Fruit fly (Drosophila melanogaster): ENCODE results near the gene CG34278.
A peak's percentile ranks its signal among the peaks of the same experiment; 100 is the strongest.

Gene CG34278

dm6 chr3R:17138699-17139098 lies 18.4 kb downstream of the CG34278 start, which contains the start of gene CG5265:
CG5265 (plus strand) TSS chr3R:17138999.
- TF ChIP-seq Pif1B (GFP tag; optimal IDR thresholded peaks at IDR 0.05) (no peak), CG17806 (tag; optimal IDR thresholded peaks at IDR 0.05) (no peak), Snoo (tag; optimal IDR thresholded peaks at IDR 0.05) (no peak), CG9948 (tag; optimal IDR thresholded peaks at IDR 0.05) (no peak), D1 (tag; optimal IDR thresholded peaks at IDR 0.05) (no peak), CG13204 (GFP tag; optimal IDR thresholded peaks at IDR 0.05) (no peak), CG14655 (GFP tag; optimal IDR thresholded peaks at IDR 0.05) (no peak), EcR (GFP tag; optimal IDR thresholded peaks at IDR 0.05) (no peak), rn (GFP tag; IDR thresholded peaks at IDR 0.05) (no peak), CG10348 (GFP tag; IDR thresholded peaks at IDR 0.05) (no peak), CG34367 (tag; optimal IDR thresholded peaks at IDR 0.05) (no peak), CG12605 (GFP tag; IDR thresholded peaks at IDR 0.05) (no peak), fd96Ca (GFP tag; IDR thresholded peaks at IDR 0.05) (no peak), gl (tag; optimal IDR thresholded peaks at IDR 0.05) (no peak), Pif1A (GFP tag; optimal IDR thresholded peaks at IDR 0.05) (no peak), CG4496 (GFP tag; IDR thresholded peaks at IDR 0.05) (no peak), Ets98B (GFP tag; IDR thresholded peaks at IDR 0.05) (no peak), CG15710 (tag; optimal IDR thresholded peaks at IDR 0.05) (no peak), CG8159 (tag; optimal IDR thresholded peaks at IDR 0.05) (no peak)

- TF ChIP-seq CG9948 (tag; optimal IDR thresholded peaks at IDR 0.05) (no peak), CG13204 (GFP tag; optimal IDR thresholded peaks at IDR 0.05) (no peak), Snoo (tag; optimal IDR thresholded peaks at IDR 0.05) (no peak), fd96Ca (GFP tag; IDR thresholded peaks at IDR 0.05) (no peak), EcR (GFP tag; optimal IDR thresholded peaks at IDR 0.05) (no peak), gl (tag; optimal IDR thresholded peaks at IDR 0.05) (no peak), CG32121 (GFP tag; IDR thresholded peaks at IDR 0.05) (no peak), CG34367 (tag; optimal IDR thresholded peaks at IDR 0.05) (no peak), Ets98B (GFP tag; IDR thresholded peaks at IDR 0.05) (no peak), CG8159 (tag; optimal IDR thresholded peaks at IDR 0.05) (no peak), CG12605 (GFP tag; IDR thresholded peaks at IDR 0.05) (no peak), CG4496 (GFP tag; IDR thresholded peaks at IDR 0.05) (no peak), CG10348 (GFP tag; IDR thresholded peaks at IDR 0.05) (no peak), rn (GFP tag; IDR thresholded peaks at IDR 0.05) (no peak), CG14655 (GFP tag; optimal IDR thresholded peaks at IDR 0.05) (no peak), Pif1A (GFP tag; optimal IDR thresholded peaks at IDR 0.05) (no peak), CG17806 (tag; optimal IDR thresholded peaks at IDR 0.05) (no peak), CG15710 (tag; optimal IDR thresholded peaks at IDR 0.05) (no peak), D1 (tag; optimal IDR thresholded peaks at IDR 0.05) (no peak)
Observed at dm6 chr3R:17142304-17142703, 22.0 kb downstream of the CG34278 start, which contains the start of gene TwdlW. TwdlW (minus strand) TSS chr3R:17142404.

- TF ChIP-seq D1 (tag; optimal IDR thresholded peaks at IDR 0.05) (no peak), CG4496 (GFP tag; IDR thresholded peaks at IDR 0.05) (no peak), CG13204 (GFP tag; optimal IDR thresholded peaks at IDR 0.05) (no peak), Ets98B (GFP tag; IDR thresholded peaks at IDR 0.05) (no peak), CG15710 (tag; optimal IDR thresholded peaks at IDR 0.05) (no peak)
Observed at dm6 chr3R:17147647-17148244, 27.5 kb downstream of the CG34278 start.

- TF ChIP-seq gl (tag; optimal IDR thresholded peaks at IDR 0.05) (no peak), CG4496 (GFP tag; IDR thresholded peaks at IDR 0.05) (0 out of 3 replicates have a peak, but pooled peaks have one; percentile 41)
Observed at dm6 chr3R:17149080-17149746, 28.9 kb downstream of the CG34278 start, which contains the start of the genes m-cup and Det. m-cup (minus strand) TSS chr3R:17149412. Det (plus strand) TSS chr3R:17149667.

- no peak for TF ChIP-seq rn (GFP tag; IDR thresholded peaks at IDR 0.05)
- TF ChIP-seq CG15710 (tag; optimal IDR thresholded peaks at IDR 0.05): no peak
- no peak for TF ChIP-seq CG12605 (GFP tag; IDR thresholded peaks at IDR 0.05)
- no peak for TF ChIP-seq CG8159 (tag; optimal IDR thresholded peaks at IDR 0.05)
- TF ChIP-seq Pif1B (GFP tag; optimal IDR thresholded peaks at IDR 0.05): no peak
- TF ChIP-seq CG17806 (tag; optimal IDR thresholded peaks at IDR 0.05): no peak
- no peak for TF ChIP-seq CG13204 (GFP tag; optimal IDR thresholded peaks at IDR 0.05)
- no peak for TF ChIP-seq CG10348 (GFP tag; IDR thresholded peaks at IDR 0.05)
- no peak for TF ChIP-seq Snoo (tag; optimal IDR thresholded peaks at IDR 0.05)
- TF ChIP-seq Pif1A (GFP tag; optimal IDR thresholded peaks at IDR 0.05): no peak
- no peak for TF ChIP-seq fd96Ca (GFP tag; IDR thresholded peaks at IDR 0.05)
- TF ChIP-seq CG9948 (tag; optimal IDR thresholded peaks at IDR 0.05): no peak
Observed at dm6 chr3R:17150287-17150686, 30.0 kb downstream of the CG34278 start, which contains the start of gene Smug. Smug (plus strand) TSS chr3R:17150587.

- TF ChIP-seq Pif1A (GFP tag; optimal IDR thresholded peaks at IDR 0.05): no peak
- TF ChIP-seq CG17806 (tag; optimal IDR thresholded peaks at IDR 0.05): no peak
- TF ChIP-seq CG32121 (GFP tag; IDR thresholded peaks at IDR 0.05): peak; percentile 42; the same call in 1 of the 2 replicates
- no peak for TF ChIP-seq rn (GFP tag; IDR thresholded peaks at IDR 0.05)
- TF ChIP-seq CG15710 (tag; optimal IDR thresholded peaks at IDR 0.05): peak; percentile 29
- peak; percentile 69 for TF ChIP-seq Ets98B (GFP tag; IDR thresholded peaks at IDR 0.05)
- TF ChIP-seq CG12605 (GFP tag; IDR thresholded peaks at IDR 0.05): peak; percentile 63
- no peak for TF ChIP-seq Snoo (tag; optimal IDR thresholded peaks at IDR 0.05)
- peak; percentile 78 for TF ChIP-seq CG4496 (GFP tag; IDR thresholded peaks at IDR 0.05)
- TF ChIP-seq CG8159 (tag; optimal IDR thresholded peaks at IDR 0.05): peak; percentile 30
- TF ChIP-seq Pif1B (GFP tag; optimal IDR thresholded peaks at IDR 0.05): peak; percentile 41
Observed at dm6 chr3R:17151376-17152026, 31.2 kb downstream of the CG34278 start, which contains the start of gene CG5292. CG5292 (plus strand) TSS chr3R:17151861.

Data from whole organism, pupa.